Fruit fly (Drosophila melanogaster): ENCODE measurements around the gene Diap1.

Gene Diap1

DNA sequence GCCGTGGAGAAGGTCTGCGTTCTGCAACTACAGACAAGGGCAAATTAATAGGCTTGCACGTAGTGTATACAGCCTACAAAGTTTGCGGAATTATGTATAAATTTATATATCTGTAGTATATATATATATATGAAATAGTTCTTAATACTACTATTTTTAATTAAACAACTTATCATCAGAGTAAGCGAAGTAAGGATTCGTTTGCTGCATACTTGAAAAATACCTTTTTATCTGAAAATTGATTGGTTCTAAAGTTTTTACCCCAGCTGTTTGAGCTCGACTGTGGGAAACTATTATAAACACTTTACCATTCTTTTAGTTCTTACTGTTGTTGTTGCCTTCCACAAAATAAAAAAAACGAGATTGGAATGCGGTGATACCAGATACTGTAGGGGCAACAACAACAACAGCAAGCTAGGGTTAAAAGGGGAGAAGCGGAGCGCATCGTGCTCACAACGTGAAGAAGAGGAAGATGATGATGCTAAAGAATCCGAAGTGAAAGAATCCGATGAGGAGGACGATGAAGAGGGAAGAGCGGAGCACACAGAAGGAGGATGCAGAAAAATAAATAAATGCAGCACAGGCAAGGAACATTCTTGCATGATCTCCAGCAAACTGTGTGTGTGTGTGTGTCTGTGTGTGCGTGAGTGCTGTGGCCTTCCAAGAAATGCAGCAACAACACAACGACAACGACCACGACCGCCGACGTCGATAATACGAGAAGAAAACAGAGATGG, 7.6 kb downstream of the Diap1 start (continued):
- TF ChIP-seq CG8388 (GFP tag; optimal IDR thresholded peaks at IDR 0.05) (peak; percentile 44), CG14710 (tag; optimal IDR thresholded peaks at IDR 0.05) (peak; percentile 66), CG10979 (tag; optimal IDR thresholded peaks at IDR 0.05) (peak; percentile 62), CG31441 (GFP tag; IDR thresholded peaks at IDR 0.05) (peak; percentile 66), cad (GFP tag; optimal IDR thresholded peaks at IDR 0.05) (no peak), ac (GFP tag; optimal IDR thresholded peaks at IDR 0.05) (peak; percentile 15), CG8359 (GFP tag; optimal IDR thresholded peaks at IDR 0.05; ENCODE audit: borderline replicate concordance) (peak; percentile 33), sqz (GFP tag; optimal IDR thresholded peaks at IDR 0.05) (peak; percentile 96), CG15479 (GFP tag; optimal IDR thresholded peaks at IDR 0.05) (peak; percentile 44), oc (tag; optimal IDR thresholded peaks at IDR 0.05) (no peak), CG12391 (tag; optimal IDR thresholded peaks at IDR 0.05) (peak; percentile 71), salm (tag; optimal IDR thresholded peaks at IDR 0.05) (peak; percentile 21), gem (tag; optimal IDR thresholded peaks at IDR 0.05) (peak; percentile 73), Drgx (GFP tag; IDR thresholded peaks at IDR 0.05) (peak; percentile 73), CG6791 (GFP tag; IDR thresholded peaks at IDR 0.05; ENCODE audit: partially characterized antibody) (peak; percentile 50; the same call in 1 of the 3 replicates), CG3281 (GFP tag; optimal IDR thresholded peaks at IDR 0.05) (peak; percentile 37), CG30403 (GFP tag; optimal IDR thresholded peaks at IDR 0.05) (peak; percentile 13), CG12299 (tag; optimal IDR thresholded peaks at IDR 0.05) (peak; percentile 7), CG12104 (GFP tag; optimal IDR thresholded peaks at IDR 0.05) (peak; percentile 20), Aef1 (GFP tag; IDR thresholded peaks at IDR 0.05) (no peak), HmgZ (tag; optimal IDR thresholded peaks at IDR 0.05) (no peak), CG2678 (tag; optimal IDR thresholded peaks at IDR 0.05) (peak; percentile 66), CG4854 (GFP tag; optimal IDR thresholded peaks at IDR 0.05) (no peak), CG6813 (GFP tag; optimal IDR thresholded peaks at IDR 0.05) (peak; percentile 50), bsh (GFP tag; optimal IDR thresholded peaks at IDR 0.05) (peak; percentile 74 to 81), dmrt11E (tag; optimal IDR thresholded peaks at IDR 0.05) (peak; percentile 73), CG2875 (GFP tag; optimal IDR thresholded peaks at IDR 0.05) (peak; percentile 5), CG17361 (GFP tag; IDR thresholded peaks at IDR 0.05) (peak; percentile 76; the same call in 2 of the 3 replicates)

DNA sequence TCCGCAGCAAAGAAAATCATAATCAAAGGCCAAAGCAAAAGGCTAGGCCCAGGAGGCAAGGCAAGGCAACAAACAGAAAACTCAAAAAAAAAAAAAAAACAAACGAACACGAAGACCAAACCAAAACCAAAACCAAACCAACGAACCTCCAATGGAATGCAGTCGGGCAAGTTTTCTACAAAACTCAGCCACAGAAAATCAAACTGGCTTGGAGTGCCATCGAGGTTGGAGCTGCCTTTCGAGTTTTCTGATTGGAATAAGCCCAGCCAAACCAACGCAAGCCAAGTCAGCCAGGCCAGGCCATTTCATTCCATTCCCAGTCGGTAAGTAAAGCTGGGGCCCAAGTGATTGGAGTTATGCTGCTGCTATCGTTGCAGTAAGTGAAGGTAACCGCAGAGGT, 8.2 kb downstream of the Diap1 start:
- peak; percentile 47 for TF ChIP-seq CG12769 (tag; optimal IDR thresholded peaks at IDR 0.05)
- no peak for TF ChIP-seq Dp (GFP tag; optimal IDR thresholded peaks at IDR 0.05)
- TF ChIP-seq tx (GFP tag; optimal IDR thresholded peaks at IDR 0.05), result no peak
- no peak for TF ChIP-seq Pdp1 (GFP tag; optimal IDR thresholded peaks at IDR 0.05)
- TF ChIP-seq CHES-1-like (GFP tag; optimal IDR thresholded peaks at IDR 0.05), result no peak
- no peak for TF ChIP-seq otp (GFP tag; IDR thresholded peaks at IDR 0.05)
- no peak for TF ChIP-seq CG31365 (tag; optimal IDR thresholded peaks at IDR 0.05)
- no peak for TF ChIP-seq tll (GFP tag; optimal IDR thresholded peaks at IDR 0.05)
- no peak for TF ChIP-seq CG14860 (GFP tag; IDR thresholded peaks at IDR 0.05; ENCODE audit: partially characterized antibody)
- TF ChIP-seq pnt (GFP tag; optimal IDR thresholded peaks at IDR 0.05), result no peak
- TF ChIP-seq Elba2 (GFP tag; optimal IDR thresholded peaks at IDR 0.05), result no peak
- no peak for TF ChIP-seq CoRest (tag; optimal IDR thresholded peaks at IDR 0.05)
- TF ChIP-seq lmd (GFP tag; IDR thresholded peaks at IDR 0.05), result no peak
- TF ChIP-seq Opbp (GFP tag; IDR thresholded peaks at IDR 0.05; ENCODE audit: partially characterized antibody), result 0 out of 3 replicates have a peak, but pooled peaks have one; percentile 26
- TF ChIP-seq CG1647 (GFP tag; optimal IDR thresholded peaks at IDR 0.05), result no peak
- no peak for TF ChIP-seq ewg (GFP tag; optimal IDR thresholded peaks at IDR 0.05)
- no peak for TF ChIP-seq CG16863 (GFP tag; optimal IDR thresholded peaks at IDR 0.05)
- TF ChIP-seq CG14710 (tag; optimal IDR thresholded peaks at IDR 0.05), result no peak
- no peak for TF ChIP-seq Neu2 (GFP tag; optimal IDR thresholded peaks at IDR 0.05; ENCODE audit: borderline replicate concordance)
- TF ChIP-seq CG16815 (GFP tag; optimal IDR thresholded peaks at IDR 0.05), result no peak
- no peak for TF ChIP-seq nerfin-2 (GFP tag; IDR thresholded peaks at IDR 0.05; ENCODE audit: partially characterized antibody)
